Worm (Caenorhabditis elegans) whole organism, L3 larva: ENCODE data around the gene rsp-2.

ENCODE experiments used
- R02D3.7 ChIP-seq: fragments of 150-350 bp; optimal IDR thresholded peaks from 2 replicates; lab custom pipeline; 2014; ENCODE audit warnings: missing biosample characterization, missing genetic modification characterization
- ZK546.5 ChIP-seq: sonication (generic microtip); optimal IDR thresholded peaks from 2 replicates; lab custom pipeline; 2017; ENCODE audit warnings: missing biosample characterization, missing genetic modification characterization
- aly-2 ChIP-seq: fragments of 150-350 bp; optimal IDR thresholded peaks from 2 replicates; lab custom pipeline; 2014; ENCODE audit warnings: missing biosample characterization, missing genetic modification characterization
- ama-1 ChIP-seq: fragments of 150-350 bp; optimal IDR thresholded peaks from 2 replicates; lab custom pipeline; 2018
- ceh-16 ChIP-seq: sonication (generic microtip); optimal IDR thresholded peaks from 2 replicates; lab custom pipeline; 2017; ENCODE audit warnings: missing biosample characterization, missing genetic modification characterization
- ceh-28 ChIP-seq: fragments of 150-350 bp; optimal IDR thresholded peaks from 2 replicates; lab custom pipeline; 2014; ENCODE audit warnings: missing biosample characterization, missing genetic modification reagents, missing genetic modification characterization
- ceh-82 ChIP-seq: fragments of 150-350 bp; optimal IDR thresholded peaks from 2 replicates; lab custom pipeline; 2014; ENCODE audit warnings: missing biosample characterization, missing genetic modification characterization
- ceh-9 ChIP-seq: sonication (generic microtip); optimal IDR thresholded peaks from 2 replicates; lab custom pipeline; 2018; ENCODE audit warnings: missing biosample characterization, missing genetic modification characterization
- daf-12 ChIP-seq: fragments of 150-350 bp; optimal IDR thresholded peaks from 2 replicates; lab custom pipeline; 2014; ENCODE audit warnings: missing biosample characterization, missing genetic modification reagents, missing genetic modification characterization
- egl-27 ChIP-seq: sonication (generic microtip); optimal IDR thresholded peaks from 4 replicates; lab custom pipeline; 2017; ENCODE audit warnings: missing biosample characterization, missing genetic modification reagents, missing genetic modification characterization
- egl-5 ChIP-seq: fragments of 150-350 bp; optimal IDR thresholded peaks from 2 replicates; lab custom pipeline; 2017; ENCODE audit warnings: missing biosample characterization, missing genetic modification reagents, missing genetic modification characterization, inconsistent platforms
- elt-1 ChIP-seq: fragments of 150-350 bp; optimal IDR thresholded peaks from 2 replicates; lab custom pipeline; 2014; ENCODE audit warnings: missing biosample characterization, missing genetic modification characterization
- elt-2 ChIP-seq: sonication (generic microtip); optimal IDR thresholded peaks from 2 replicates; lab custom pipeline; 2016; ENCODE audit warnings: missing genetic modification reagents, mild to moderate bottlenecking, missing genetic modification characterization, missing compliant biosample characterization
- elt-3 ChIP-seq, 3 experiments: fragments of 150-350 bp in 1 of 3; sonication (generic microtip) in 2 of 3; optimal IDR thresholded peaks; 2 replicates in 2 of 3; 4 replicates in 1 of 3; lab custom pipeline; 2014 to 2017; ENCODE audit warnings: missing biosample characterization in 3 of 3, missing genetic modification characterization in 3 of 3
- eor-1 ChIP-seq, 2 experiments: fragments of 150-350 bp; optimal IDR thresholded peaks; 2 replicates each; lab custom pipeline; 2014 to 2018; ENCODE audit warnings: missing biosample characterization in 2 of 2, missing genetic modification characterization in 2 of 2
- fkh-10 ChIP-seq: sonication (generic microtip); optimal IDR thresholded peaks from 2 replicates; lab custom pipeline; 2017; ENCODE audit warnings: missing biosample characterization, missing genetic modification reagents, missing genetic modification characterization
- fkh-2 ChIP-seq: fragments of 150-350 bp; optimal IDR thresholded peaks from 2 replicates; lab custom pipeline; 2014; ENCODE audit warnings: missing biosample characterization, missing genetic modification reagents, missing genetic modification characterization
- fos-1 ChIP-seq: fragments of 150-350 bp; optimal IDR thresholded peaks from 2 replicates; lab custom pipeline; 2014; ENCODE audit warnings: missing biosample characterization, missing genetic modification characterization
- hmg-11 ChIP-seq: sonication (generic microtip); optimal IDR thresholded peaks from 2 replicates; lab custom pipeline; 2016; ENCODE audit warnings: missing genetic modification characterization, missing compliant biosample characterization
- jun-1 ChIP-seq: fragments of 150-350 bp; optimal IDR thresholded peaks from 2 replicates; lab custom pipeline; 2014; ENCODE audit warnings: missing biosample characterization, missing genetic modification reagents, missing genetic modification characterization
- lin-15B ChIP-seq: fragments of 150-350 bp; optimal IDR thresholded peaks from 2 replicates; lab custom pipeline; 2014; ENCODE audit warnings: missing biosample characterization, missing genetic modification characterization
- lin-39 ChIP-seq: fragments of 150-350 bp; optimal IDR thresholded peaks from 2 replicates; lab custom pipeline; 2018; ENCODE audit warnings: missing biosample characterization, missing genetic modification reagents, missing genetic modification characterization
- lsy-12 ChIP-seq: sonication (generic microtip); optimal IDR thresholded peaks from 2 replicates; lab custom pipeline; 2016; ENCODE audit warnings: mild to moderate bottlenecking, missing genetic modification characterization, missing compliant biosample characterization
- mdl-1 ChIP-seq: fragments of 150-350 bp; optimal IDR thresholded peaks from 2 replicates; lab custom pipeline; 2014; ENCODE audit warnings: missing biosample characterization, missing genetic modification characterization
- mml-1 ChIP-seq: fragments of 150-350 bp; sonication (generic microtip); optimal IDR thresholded peaks from 3 replicates; lab custom pipeline; 2014; ENCODE audit warnings: missing biosample characterization, missing genetic modification characterization
- nfya-1 ChIP-seq: sonication (generic microtip); optimal IDR thresholded peaks from 2 replicates; lab custom pipeline; 2017; ENCODE audit warnings: missing genetic modification characterization, mild to moderate bottlenecking, missing compliant biosample characterization, antibody characterized with exemption, moderate library complexity; ENCODE audit not compliant: insufficient read depth
- nhr-11 ChIP-seq: fragments of 150-350 bp; optimal IDR thresholded peaks from 2 replicates; lab custom pipeline; 2014; ENCODE audit warnings: missing biosample characterization, missing genetic modification characterization
- nhr-12 ChIP-seq: fragments of 150-350 bp; optimal IDR thresholded peaks from 2 replicates; lab custom pipeline; 2014; ENCODE audit warnings: missing biosample characterization, missing genetic modification characterization
- nhr-23 ChIP-seq: fragments of 150-350 bp; optimal IDR thresholded peaks from 2 replicates; lab custom pipeline; 2014; ENCODE audit warnings: missing biosample characterization, missing genetic modification reagents, missing genetic modification characterization
- nhr-237 ChIP-seq: fragments of 150-350 bp; optimal IDR thresholded peaks from 2 replicates; lab custom pipeline; 2014; ENCODE audit warnings: missing biosample characterization, missing genetic modification characterization
- nhr-25 ChIP-seq: sonication (generic microtip); optimal IDR thresholded peaks from 2 replicates; lab custom pipeline; 2017; ENCODE audit warnings: missing biosample characterization, missing genetic modification characterization
- nhr-28 ChIP-seq: fragments of 150-350 bp; optimal IDR thresholded peaks from 2 replicates; lab custom pipeline; 2014; ENCODE audit warnings: missing biosample characterization, missing genetic modification characterization
- nhr-43 ChIP-seq: sonication (generic microtip); optimal IDR thresholded peaks from 2 replicates; lab custom pipeline; 2016; ENCODE audit warnings: mild to moderate bottlenecking, missing genetic modification characterization, missing compliant biosample characterization; ENCODE audit not compliant: poor library complexity, severe bottlenecking
- nhr-67 ChIP-seq: fragments of 150-350 bp; optimal IDR thresholded peaks from 2 replicates; lab custom pipeline; 2014; ENCODE audit warnings: missing biosample characterization, missing genetic modification characterization
- nhr-76 ChIP-seq: fragments of 150-350 bp; sonication (generic microtip); optimal IDR thresholded peaks from 5 replicates; lab custom pipeline; 2014; ENCODE audit warnings: missing biosample characterization, missing genetic modification characterization
- nhr-77 ChIP-seq: fragments of 150-350 bp; optimal IDR thresholded peaks from 2 replicates; lab custom pipeline; 2014; ENCODE audit warnings: missing biosample characterization, missing genetic modification characterization
- pha-4 ChIP-seq: fragments of 150-350 bp; optimal IDR thresholded peaks from 2 replicates; lab custom pipeline; 2014; ENCODE audit warnings: missing biosample characterization, missing genetic modification reagents, missing genetic modification characterization
- pqm-1 ChIP-seq: fragments of 150-350 bp; optimal IDR thresholded peaks from 2 replicates; lab custom pipeline; 2017; ENCODE audit warnings: missing biosample characterization, missing genetic modification characterization, inconsistent platforms
- sea-2 ChIP-seq: fragments of 150-350 bp; sonication (generic microtip); optimal IDR thresholded peaks from 4 replicates; lab custom pipeline; 2014; ENCODE audit warnings: missing biosample characterization, missing genetic modification reagents, missing genetic modification characterization
- skn-1 ChIP-seq: fragments of 150-350 bp; optimal IDR thresholded peaks from 2 replicates; lab custom pipeline; 2014; ENCODE audit warnings: missing biosample characterization, missing genetic modification characterization
- snpc-4 ChIP-seq: fragments of 150-350 bp; optimal IDR thresholded peaks from 2 replicates; lab custom pipeline; 2014; ENCODE audit warnings: missing biosample characterization, missing genetic modification characterization
- tbx-2 ChIP-seq: sonication (generic microtip); optimal IDR thresholded peaks from 2 replicates; lab custom pipeline; 2016; ENCODE audit warnings: mild to moderate bottlenecking, missing genetic modification characterization, missing compliant biosample characterization
- unc-39 ChIP-seq: sonication (generic microtip); optimal IDR thresholded peaks from 4 replicates; lab custom pipeline; 2017; ENCODE audit warnings: missing biosample characterization, missing genetic modification characterization
- unc-62 ChIP-seq: fragments of 150-350 bp; sonication (generic microtip); optimal IDR thresholded peaks from 4 replicates; lab custom pipeline; 2014; ENCODE audit warnings: missing biosample characterization, missing genetic modification reagents, missing genetic modification characterization
- zag-1 ChIP-seq: fragments of 150-350 bp; optimal IDR thresholded peaks from 2 replicates; lab custom pipeline; 2014; ENCODE audit warnings: missing biosample characterization, missing genetic modification characterization
- ztf-11 ChIP-seq: fragments of 150-350 bp; optimal IDR thresholded peaks from 2 replicates; lab custom pipeline; 2014; ENCODE audit warnings: missing biosample characterization, missing genetic modification characterization
- ztf-4 ChIP-seq: fragments of 150-350 bp; optimal IDR thresholded peaks from 2 replicates; lab custom pipeline; 2014; ENCODE audit warnings: missing biosample characterization, missing genetic modification characterization

rsp-2 gene

DNA sequence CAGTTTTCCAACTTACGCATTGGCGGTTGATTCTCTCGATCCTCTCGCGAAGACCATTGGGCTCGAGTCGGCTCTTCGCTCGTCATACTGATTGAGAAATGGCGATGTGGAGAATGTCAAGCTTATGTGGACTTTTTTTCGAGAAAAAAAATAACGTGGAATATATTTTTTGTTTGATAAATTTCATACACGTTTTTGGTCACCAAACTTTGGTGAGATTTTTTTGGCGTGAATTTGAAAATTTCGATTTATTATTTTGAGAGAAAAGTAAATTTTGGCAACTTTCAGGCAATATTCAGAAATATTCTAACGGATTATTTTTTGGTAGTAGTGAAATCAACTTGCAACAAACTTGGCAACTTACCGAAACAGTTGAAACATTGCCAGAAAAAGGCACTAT lies 26.3 kb upstream of the rsp-2 start, which contains the start of gene W02B12.12:
Gene W02B12.12 (minus strand): TSS at position 101 of the 400 bp plus-strand sequence.
- no peak for TF ChIP-seq mml-1 (tag; lab: Kevin White, UChicago)
- no peak for TF ChIP-seq nhr-25 (tag; lab: Kevin White, UChicago)
- TF ChIP-seq ceh-28: no peak
- TF ChIP-seq aly-2: no peak
- TF ChIP-seq unc-62 (GFP tag; lab: Kevin White, UChicago): no peak

ce11 chrII:11476410-11476809 lies 23.7 kb upstream of the rsp-2 start, which contains the start of gene W02B12.16:
W02B12.16 (minus strand) TSS chrII:11476510.
- peak; percentile 2 for TF ChIP-seq nhr-43 (tag; lab: Kevin White, UChicago)
- TF ChIP-seq pha-4 (tag; lab: Kevin White, UChicago): no peak
- TF ChIP-seq, all 47 proteins: peak for 1

ce11 chrII:11473525-11474181 lies 20.9 kb upstream of the rsp-2 start, which contains the start of the genes metl-1 and W02B12.11:
metl-1 (minus strand) TSS chrII:11473575.
W02B12.11 (plus strand) TSS chrII:11473861.
- TF ChIP-seq ceh-82 (tag; lab: Kevin White, UChicago) (peak; percentile 58), eor-1 (tag; optimal IDR thresholded peaks at IDR 0.05; lab: Kevin White, UChicago) (no peak), lsy-12 (tag; lab: Kevin White, UChicago) (peak; percentile 65), fkh-10 (GFP tag; lab: Kevin White, UChicago) (no peak), pha-4 (tag; lab: Kevin White, UChicago) (no peak), elt-2 (peak; percentile 59), unc-39 (tag; lab: Kevin White, UChicago) (no peak), nhr-77 (tag; lab: Kevin White, UChicago) (peak; percentile 10), zag-1 (tag; lab: Kevin White, UChicago) (no peak), nhr-11 (tag; lab: Kevin White, UChicago) (no peak), ZK546.5 (tag; lab: Kevin White, UChicago) (no peak), ceh-9 (tag; lab: Kevin White, UChicago) (no peak), nhr-67 (no peak), sea-2 (GFP tag; lab: Kevin White, UChicago) (no peak), pqm-1 (peak; percentile 26), fos-1 (no peak), egl-5 (tag; lab: Kevin White, UChicago) (peak; percentile 36), daf-12 (no peak), nhr-23 (tag; lab: Kevin White, UChicago) (peak; percentile 95), skn-1 (tag; lab: Kevin White, UChicago) (peak; percentile 44), ceh-28 (peak; percentile 63), hmg-11 (tag; lab: Kevin White, UChicago) (peak; percentile 83), ztf-11 (no peak), nhr-28 (tag; lab: Kevin White, UChicago) (no peak), nfya-1 (tag; lab: Kevin White, UChicago) (no peak), aly-2 (no peak), ama-1 (no peak), tbx-2 (peak; percentile 80), nhr-43 (tag; lab: Kevin White, UChicago) (peak; percentile 86), elt-1 (tag; lab: Kevin White, UChicago) (peak; percentile 11), nhr-25 (tag; lab: Kevin White, UChicago) (peak; percentile 60), ztf-4 (tag; lab: Kevin White, UChicago) (no peak), R02D3.7 (tag; lab: Kevin White, UChicago) (peak; percentile 81), nhr-76 (no peak), elt-3 (tag; optimal IDR thresholded peaks at IDR 0.05; lab: Kevin White, UChicago) (no peak), mml-1 (tag; lab: Kevin White, UChicago) (no peak), lin-15B (tag; lab: Kevin White, UChicago) (peak; percentile 69), fkh-2 (tag; lab: Kevin White, UChicago) (no peak), mdl-1 (tag; lab: Kevin White, UChicago) (no peak), jun-1 (tag; lab: Kevin White, UChicago) (peak; percentile 62), nhr-237 (tag; lab: Kevin White, UChicago) (no peak), egl-27 (no peak), snpc-4 (tag; lab: Kevin White, UChicago) (no peak), unc-62 (GFP tag; lab: Kevin White, UChicago) (no peak), ceh-16 (tag; lab: Kevin White, UChicago) (no peak), nhr-12 (no peak), lin-39 (tag; lab: Kevin White, UChicago) (peak; percentile 40)
